Fruit fly (Drosophila melanogaster): Measurements from ENCODE around the gene ERR.

The ERR gene

DNA sequence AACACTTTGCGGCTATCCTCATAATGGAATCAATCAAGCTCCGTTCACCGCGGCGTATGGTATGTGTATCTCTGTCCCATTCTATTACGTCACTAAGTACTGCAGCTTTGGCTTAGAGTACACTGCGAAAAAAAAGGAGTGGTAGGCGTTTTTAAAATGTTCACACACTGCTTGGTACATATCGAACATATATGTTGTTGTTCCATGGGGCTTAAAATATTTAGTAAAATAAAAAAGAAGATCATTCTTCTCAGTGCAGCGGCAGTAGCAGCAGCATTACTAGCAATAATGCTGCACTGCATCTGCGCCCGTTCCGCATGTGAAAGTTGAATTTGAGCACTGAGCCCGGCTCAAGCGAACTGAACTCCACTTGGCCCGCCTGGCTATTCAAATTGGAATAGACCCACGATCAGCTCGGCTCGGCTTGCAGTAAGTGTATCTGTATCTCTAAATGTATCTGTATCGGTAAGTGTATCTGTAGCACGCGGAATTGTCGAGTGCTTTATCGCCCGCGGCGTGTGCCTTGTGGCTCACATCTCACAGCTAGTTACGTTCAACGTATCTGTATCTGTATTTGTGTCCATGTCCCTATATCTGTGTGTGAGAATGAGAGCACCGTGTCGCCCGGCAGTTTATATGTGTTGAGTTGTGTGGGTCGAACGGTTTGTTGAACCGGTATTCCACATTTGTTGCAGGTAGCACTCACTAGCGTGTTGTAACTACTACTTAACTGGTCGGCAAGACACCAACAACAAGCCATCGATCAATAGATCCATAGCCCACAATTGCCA, 33.1 kb downstream of the ERR start (continued):
- TF ChIP-seq Fer2 (tag; optimal IDR thresholded peaks at IDR 0.05) (no peak), eyg (GFP tag; optimal IDR thresholded peaks at IDR 0.05) (no peak), sna (GFP tag; IDR thresholded peaks at IDR 0.05; ENCODE audit: partially characterized antibody) (no peak), Bteb2 (GFP tag; optimal IDR thresholded peaks at IDR 0.05) (no peak), GATAe (GFP tag; conservative IDR thresholded peaks at IDR 0.05) (no peak), CG12659 (GFP tag; optimal IDR thresholded peaks at IDR 0.05) (peak; percentile 58), CG7839 (tag; optimal IDR thresholded peaks at IDR 0.05) (peak; percentile 58), ranshi (GFP tag; IDR thresholded peaks at IDR 0.05) (peak; percentile 46; the same call in 1 of the 2 replicates)

DNA sequence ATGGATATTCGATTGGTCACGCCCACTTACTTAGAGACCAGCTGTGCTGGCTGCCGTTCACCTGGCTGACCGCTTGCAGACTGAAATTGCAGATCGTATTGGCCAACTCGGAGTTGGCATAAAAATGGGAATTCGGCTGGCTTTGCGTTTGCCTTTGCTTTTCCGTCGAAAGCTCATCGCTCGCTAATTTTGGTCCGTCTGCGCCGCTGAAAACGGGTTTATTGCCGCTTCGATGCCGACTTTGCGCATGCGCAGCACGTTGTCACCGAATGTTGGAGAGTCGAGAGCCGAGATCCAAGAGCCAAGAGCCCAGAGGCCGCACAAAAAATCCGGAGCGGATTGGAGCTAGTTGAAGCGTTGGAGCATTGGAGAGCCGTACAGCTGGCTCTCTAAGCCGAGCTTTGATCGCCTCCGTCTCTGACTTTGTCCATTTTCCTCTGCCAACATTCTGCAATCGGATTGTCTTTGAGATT, 34.7 kb downstream of the ERR start, which contains the start of gene CG13676:
Gene CG13676 (minus strand): TSS at position 87 of the 473 bp plus-strand sequence.
- TF ChIP-seq NC2α (GFP tag; optimal IDR thresholded peaks at IDR 0.05) (no peak), jing (GFP tag; optimal IDR thresholded peaks at IDR 0.05) (no peak), Sry-δ (GFP tag; optimal IDR thresholded peaks at IDR 0.05) (no peak), pfk (GFP tag; optimal IDR thresholded peaks at IDR 0.05) (no peak), CG6683 (GFP tag; optimal IDR thresholded peaks at IDR 0.05) (no peak), zf30C (GFP tag; optimal IDR thresholded peaks at IDR 0.05) (no peak), CG4730 (GFP tag; IDR thresholded peaks at IDR 0.05) (no peak), CG11695 (GFP tag; IDR thresholded peaks at IDR 0.05) (no peak), CG8924 (tag; optimal IDR thresholded peaks at IDR 0.05) (no peak), Adf1 (GFP tag; IDR thresholded peaks at IDR 0.05) (peak; percentile 45; the same call in 1 of the 2 replicates), lov (optimal IDR thresholded peaks at IDR 0.05) (no peak), lov (GFP tag; IDR thresholded peaks at IDR 0.05) (no peak), CG7372 (GFP tag; IDR thresholded peaks at IDR 0.05) (no peak), jigr1 (GFP tag; IDR thresholded peaks at IDR 0.05) (no peak), ac (GFP tag; optimal IDR thresholded peaks at IDR 0.05) (no peak), CG11247 (GFP tag; IDR thresholded peaks at IDR 0.05) (no peak), Xbp1 (GFP tag; optimal IDR thresholded peaks at IDR 0.05) (no peak), Doc3 (GFP tag; IDR thresholded peaks at IDR 0.05; ENCODE audit: partially characterized antibody) (no peak), CG3065 (GFP tag; optimal IDR thresholded peaks at IDR 0.05) (no peak), CG4404 (GFP tag; IDR thresholded peaks at IDR 0.05) (no peak), en (GFP tag; optimal IDR thresholded peaks at IDR 0.05) (no peak), CG13624 (GFP tag; optimal IDR thresholded peaks at IDR 0.05) (no peak), oc (tag; optimal IDR thresholded peaks at IDR 0.05) (peak; percentile 54), CHES-1-like (GFP tag; optimal IDR thresholded peaks at IDR 0.05) (no peak), HmgD (GFP tag; optimal IDR thresholded peaks at IDR 0.05) (no peak), Hey (tag; optimal IDR thresholded peaks at IDR 0.05) (no peak), tx (GFP tag; optimal IDR thresholded peaks at IDR 0.05) (no peak), sug (tag; optimal IDR thresholded peaks at IDR 0.05) (no peak), CG11456 (GFP tag; IDR thresholded peaks at IDR 0.05) (no peak), sna (GFP tag; IDR thresholded peaks at IDR 0.05; ENCODE audit: partially characterized antibody) (no peak), ATbp (GFP tag; optimal IDR thresholded peaks at IDR 0.05) (peak; percentile 13), corto (GFP tag; optimal IDR thresholded peaks at IDR 0.05) (peak; percentile 66), Drgx (GFP tag; IDR thresholded peaks at IDR 0.05) (no peak), CG12236 (GFP tag; optimal IDR thresholded peaks at IDR 0.05) (no peak), rib (GFP tag; IDR thresholded peaks at IDR 0.05) (peak; percentile 44; the same call in 1 of the 2 replicates), twi (tag; optimal IDR thresholded peaks at IDR 0.05) (no peak), CG2678 (tag; optimal IDR thresholded peaks at IDR 0.05) (no peak), CG7745 (tag; optimal IDR thresholded peaks at IDR 0.05) (no peak), Doc2 (GFP tag; IDR thresholded peaks at IDR 0.05) (no peak), Six4 (GFP tag; optimal IDR thresholded peaks at IDR 0.05) (no peak), Hr51 (GFP tag; optimal IDR thresholded peaks at IDR 0.05) (no peak), Nf-YC (tag; optimal IDR thresholded peaks at IDR 0.05) (peak; percentile 34)

Data from whole organism, embryonic.